Worm (Caenorhabditis elegans) whole organism, L4 larva: ENCODE measurements around the gene dnc-1.
A peak's percentile ranks its signal among the peaks of the same experiment; 100 is the strongest.

Experiments used
- F10B5.3 ChIP-seq: sonication (generic microtip); optimal IDR thresholded peaks from 2 replicates; lab custom pipeline; 2016; ENCODE audit warnings: mild to moderate bottlenecking, missing genetic modification characterization, missing compliant biosample characterization
- F26F4.8 ChIP-seq: fragments of 200-800 bp; sonication (Bioruptor generic); conservative IDR thresholded peaks from 2 replicates; pipeline ENCODE4 v1.3.6; 2022; ENCODE audit warnings: missing genetic modification characterization, missing compliant biosample characterization
- F37D6.2 ChIP-seq: sonication (generic microtip); optimal IDR thresholded peaks from 2 replicates; lab custom pipeline; 2016; ENCODE audit warnings: mild to moderate bottlenecking, missing genetic modification characterization, missing compliant biosample characterization
- R02D3.7 ChIP-seq: fragments of 150-350 bp; sonication (generic microtip); optimal IDR thresholded peaks from 3 replicates; lab custom pipeline; 2014; ENCODE audit warnings: missing biosample characterization, missing genetic modification characterization
- T26A8.4 ChIP-seq: fragments of 200-800 bp; sonication (Bioruptor generic); IDR thresholded peaks from 2 replicates; pipeline ENCODE4 v1.3.6; 2022; ENCODE audit warnings: missing genetic modification characterization, missing compliant biosample characterization
- Y105C5A.15 ChIP-seq: fragments of 200-800 bp; sonication (Bioruptor generic); IDR thresholded peaks from 2 replicates; pipeline ENCODE4 v1.3.6; 2022; ENCODE audit warnings: missing genetic modification characterization, missing compliant biosample characterization
- Y5F2A.4 ChIP-seq: fragments of 200-800 bp; sonication (Bioruptor generic); optimal IDR thresholded peaks from 2 replicates; lab custom pipeline; 2018; ENCODE audit warnings: mild to moderate bottlenecking, missing genetic modification characterization, missing compliant biosample characterization
- Y75B8A.6 ChIP-seq: fragments of 200-800 bp; sonication (Bioruptor generic); IDR thresholded peaks from 2 replicates; pipeline ENCODE4 v1.3.6; 2022; ENCODE audit warnings: missing genetic modification reagents, missing genetic modification characterization, missing compliant biosample characterization
- ZK337.2 ChIP-seq: fragments of 200-800 bp; sonication (Bioruptor generic); IDR thresholded peaks from 2 replicates; pipeline ENCODE4 v1.3.6; 2022; ENCODE audit warnings: missing genetic modification reagents, missing genetic modification characterization, missing compliant biosample characterization
- aha-1 ChIP-seq: fragments of 150-350 bp; peaks from one replicate; lab custom pipeline; 2014; ENCODE audit warnings: missing biosample characterization, missing genetic modification characterization
- ama-1 ChIP-seq: fragments of 150-350 bp; optimal IDR thresholded peaks from 2 replicates; lab custom pipeline; 2014; ENCODE audit warnings: inconsistent platforms, mixed read lengths
- arid-1 ChIP-seq: fragments of 200-800 bp; sonication (Bioruptor generic); conservative IDR thresholded peaks from 2 replicates; pipeline ENCODE4 v1.3.6; 2022; ENCODE audit warnings: missing genetic modification reagents, missing genetic modification characterization, missing compliant biosample characterization
- ceh-32 ChIP-seq: sonication (generic microtip); optimal IDR thresholded peaks from 2 replicates; lab custom pipeline; 2016; ENCODE audit warnings: mild to moderate bottlenecking, missing genetic modification characterization, missing compliant biosample characterization; ENCODE audit not compliant: poor library complexity
- ces-1 ChIP-seq: fragments of 150-350 bp; sonication (generic microtip); optimal IDR thresholded peaks from 4 replicates; lab custom pipeline; 2014; ENCODE audit warnings: missing biosample characterization, missing genetic modification reagents, missing genetic modification characterization
- cey-2 ChIP-seq: sonication (generic microtip); optimal IDR thresholded peaks from 3 replicates; lab custom pipeline; 2017; ENCODE audit warnings: missing genetic modification characterization, mild to moderate bottlenecking, missing compliant biosample characterization, antibody characterized with exemption, borderline replicate concordance; ENCODE audit not compliant: insufficient read depth
- dmd-6 ChIP-seq: fragments of 200-800 bp; sonication (Bioruptor generic); IDR thresholded peaks from 2 replicates; pipeline ENCODE4 v1.3.6; 2022; ENCODE audit warnings: missing genetic modification reagents, missing genetic modification characterization, missing compliant biosample characterization
- dmd-8 ChIP-seq: fragments of 200-800 bp; sonication (Bioruptor generic); IDR thresholded peaks from 2 replicates; pipeline ENCODE4 v1.3.6; 2022; ENCODE audit warnings: missing genetic modification characterization, missing compliant biosample characterization
- dmd-9 ChIP-seq: fragments of 200-800 bp; sonication (Bioruptor generic); IDR thresholded peaks from 2 replicates; pipeline ENCODE4 v1.3.6; 2022; ENCODE audit warnings: missing genetic modification reagents, missing genetic modification characterization, missing compliant biosample characterization
- dpl-1 ChIP-seq: fragments of 150-350 bp; optimal IDR thresholded peaks from 2 replicates; lab custom pipeline; 2014; ENCODE audit warnings: missing biosample characterization, missing genetic modification reagents, missing genetic modification characterization
- egl-43 ChIP-seq: fragments of 200-800 bp; sonication (Bioruptor generic); IDR thresholded peaks from 2 replicates; pipeline ENCODE4 v1.3.6; 2022; ENCODE audit warnings: missing genetic modification reagents, missing genetic modification characterization, missing compliant biosample characterization
- fkh-10 ChIP-seq: fragments of 150-350 bp; optimal IDR thresholded peaks from 2 replicates; lab custom pipeline; 2014; ENCODE audit warnings: missing biosample characterization, missing genetic modification reagents, missing genetic modification characterization
- fos-1 ChIP-seq: fragments of 150-350 bp; optimal IDR thresholded peaks from 2 replicates; lab custom pipeline; 2014; ENCODE audit warnings: missing biosample characterization, missing genetic modification characterization
- hif-1 ChIP-seq, 2 experiments: sonication (generic microtip); optimal IDR thresholded peaks; 2 replicates each; lab custom pipeline; 2016 to 2017; ENCODE audit warnings: missing compliant biosample characterization in 2 of 2, missing genetic modification characterization in 2 of 2, missing genetic modification reagents in 2 of 2, missing genotype in 2 of 2, mild to moderate bottlenecking in 1 of 2
- hlh-11 ChIP-seq: fragments of 200-800 bp; sonication (Bioruptor generic); optimal IDR thresholded peaks from 2 replicates; lab custom pipeline; 2018; ENCODE audit warnings: mild to moderate bottlenecking, missing genetic modification characterization, missing compliant biosample characterization
- lin-13 ChIP-seq: fragments of 150-350 bp; optimal IDR thresholded peaks from 2 replicates; lab custom pipeline; 2014; ENCODE audit warnings: missing biosample characterization, missing genetic modification reagents, missing genetic modification characterization
- lin-39 ChIP-seq: fragments of 150-350 bp; optimal IDR thresholded peaks from 2 replicates; lab custom pipeline; 2014; ENCODE audit warnings: missing biosample characterization, missing genetic modification reagents, missing genetic modification characterization
- madf-5 ChIP-seq, 2 experiments: fragments of 200-800 bp; sonication (Bioruptor generic); IDR thresholded peaks; 2 replicates each; pipeline ENCODE4 v1.3.6; 2022; ENCODE audit warnings: missing compliant biosample characterization in 2 of 2, missing genetic modification characterization in 2 of 2
- madf-9 ChIP-seq: fragments of 200-800 bp; sonication (Bioruptor generic); conservative IDR thresholded peaks from 2 replicates; pipeline ENCODE4 v1.3.6; 2022; ENCODE audit warnings: missing genetic modification reagents, missing genetic modification characterization, missing compliant biosample characterization
- mdt-29 ChIP-seq: fragments of 200-800 bp; sonication (Bioruptor generic); IDR thresholded peaks from 2 replicates; pipeline ENCODE4 v1.3.6; 2022; ENCODE audit warnings: missing genetic modification reagents, missing genetic modification characterization, missing compliant biosample characterization
- mep-1 ChIP-seq: fragments of 150-350 bp; sonication (generic microtip); optimal IDR thresholded peaks from 3 replicates; lab custom pipeline; 2014; ENCODE audit warnings: missing biosample characterization, missing genetic modification characterization
- nhr-10 ChIP-seq: fragments of 150-350 bp; optimal IDR thresholded peaks from 2 replicates; lab custom pipeline; 2014; ENCODE audit warnings: missing biosample characterization, missing genetic modification characterization
- nhr-11 ChIP-seq: fragments of 150-350 bp; optimal IDR thresholded peaks from 2 replicates; lab custom pipeline; 2014; ENCODE audit warnings: missing biosample characterization, missing genetic modification characterization
- nhr-111 ChIP-seq: fragments of 200-800 bp; sonication (Bioruptor generic); optimal IDR thresholded peaks from 2 replicates; lab custom pipeline; 2018; ENCODE audit warnings: mild to moderate bottlenecking, missing genetic modification characterization, missing compliant biosample characterization
- nhr-25 ChIP-seq: sonication (generic microtip); optimal IDR thresholded peaks from 2 replicates; lab custom pipeline; 2017; ENCODE audit warnings: missing genetic modification characterization, mild to moderate bottlenecking, missing compliant biosample characterization, antibody characterized with exemption, moderate library complexity, borderline replicate concordance; ENCODE audit not compliant: insufficient read depth
- nhr-28 ChIP-seq: fragments of 150-350 bp; optimal IDR thresholded peaks from 2 replicates; lab custom pipeline; 2014; ENCODE audit warnings: missing biosample characterization, missing genetic modification characterization
- nhr-41 ChIP-seq: fragments of 200-800 bp; sonication (Bioruptor generic); IDR thresholded peaks from 2 replicates; pipeline ENCODE4 v1.3.6; 2022; ENCODE audit warnings: missing genetic modification reagents, missing genetic modification characterization, missing compliant biosample characterization
- nhr-48 ChIP-seq: sonication (generic microtip); optimal IDR thresholded peaks from 2 replicates; lab custom pipeline; 2016; ENCODE audit warnings: mild to moderate bottlenecking, missing genetic modification characterization, missing compliant biosample characterization
- pha-4 ChIP-seq, 2 experiments: fragments of 150-350 bp in 1 of 2; fragments of 200-800 bp in 1 of 2; sonication (Bioruptor generic) in 1 of 2; IDR thresholded peaks in 1 of 2; optimal IDR thresholded peaks in 1 of 2; 2 replicates each; pipeline versions ENCODE4 v1.3.6 to Lab custom; 2014 to 2022; ENCODE audit warnings: missing genetic modification characterization in 2 of 2, missing genetic modification reagents in 2 of 2, missing biosample characterization in 1 of 2, missing compliant biosample characterization in 1 of 2
- php-3 ChIP-seq: fragments of 200-800 bp; sonication (Bioruptor generic); IDR thresholded peaks from 2 replicates; pipeline ENCODE4 v1.3.6; 2022; ENCODE audit warnings: missing genetic modification reagents, missing genetic modification characterization, missing compliant biosample characterization
- pqm-1 ChIP-seq: sonication (generic microtip); optimal IDR thresholded peaks from 2 replicates; lab custom pipeline; 2017; ENCODE audit warnings: missing biosample characterization, missing genetic modification characterization
- snpc-4 ChIP-seq: fragments of 150-350 bp; optimal IDR thresholded peaks from 2 replicates; lab custom pipeline; 2014; ENCODE audit warnings: missing biosample characterization, missing genetic modification characterization
- spr-1 ChIP-seq: sonication (generic microtip); optimal IDR thresholded peaks from 2 replicates; lab custom pipeline; 2016; ENCODE audit warnings: mild to moderate bottlenecking, missing genetic modification characterization, missing compliant biosample characterization
- spr-3 ChIP-seq: fragments of 200-800 bp; sonication (Bioruptor generic); optimal IDR thresholded peaks from 2 replicates; lab custom pipeline; 2018; ENCODE audit warnings: mild to moderate bottlenecking, missing genetic modification characterization, missing compliant biosample characterization
- tag-97 ChIP-seq: fragments of 200-800 bp; sonication (Bioruptor generic); IDR thresholded peaks from 2 replicates; pipeline ENCODE4 v1.3.6; 2022; ENCODE audit warnings: missing genetic modification characterization, missing compliant biosample characterization
- unc-62 ChIP-seq, 3 experiments: fragments of 150-350 bp in 1 of 3; sonication (generic microtip); optimal IDR thresholded peaks in 2 of 3; peaks in 1 of 3; 1 replicate in 1 of 3; 2 replicates in 2 of 3; lab custom pipeline; 2014 to 2017; ENCODE audit warnings: missing biosample characterization in 3 of 3, missing genetic modification characterization in 3 of 3, missing genetic modification reagents in 3 of 3, missing genotype in 1 of 3
- zfp-3 ChIP-seq: fragments of 200-800 bp; sonication (Bioruptor generic); conservative IDR thresholded peaks from 2 replicates; pipeline ENCODE4 v1.3.6; 2022; ENCODE audit warnings: missing genetic modification reagents, missing genetic modification characterization, missing compliant biosample characterization
- zip-11 ChIP-seq: fragments of 200-800 bp; sonication (Bioruptor generic); IDR thresholded peaks from 2 replicates; pipeline ENCODE4 v1.3.6; 2022; ENCODE audit warnings: missing genetic modification characterization, missing compliant biosample characterization
- zip-2 ChIP-seq: fragments of 150-350 bp; optimal IDR thresholded peaks from 2 replicates; lab custom pipeline; 2014; ENCODE audit warnings: missing biosample characterization, missing genetic modification characterization
- ztf-7 ChIP-seq: fragments of 150-350 bp; optimal IDR thresholded peaks from 2 replicates; lab custom pipeline; 2014; ENCODE audit warnings: missing biosample characterization, missing genetic modification characterization

The dnc-1 gene

ce11 chrIV:10935853-10936491, 3.0 kb upstream of the dnc-1 start, which contains the start of gene lgg-2 (continued):
- TF ChIP-seq ceh-32 (peak; percentile 4), cey-2 (tag; lab: Kevin White, UChicago) (peak; percentile 63), dmd-8 (GFP tag; lab: Robert Waterston, UW) (no peak), nhr-25 (tag; lab: Kevin White, UChicago) (peak; percentile 86), zip-11 (GFP tag; lab: Robert Waterston, UW) (no peak), arid-1 (GFP tag; lab: Robert Waterston, UW) (peak; percentile 69; the same call in 1 of the 2 replicates), ces-1 (no peak), nhr-41 (GFP tag; lab: Robert Waterston, UW) (peak; percentile 84), Y75B8A.6 (GFP tag; lab: Robert Waterston, UW) (no peak), Y105C5A.15 (peak; percentile 58; the same call in 1 of the 2 replicates), F26F4.8 (no peak), dmd-9 (GFP tag; lab: Robert Waterston, UW) (no peak), ZK337.2 (no peak), zfp-3 (GFP tag; lab: Robert Waterston, UW) (peak; percentile 89), spr-3 (GFP tag; lab: Kevin White, UChicago) (no peak), nhr-10 (tag; lab: Kevin White, UChicago) (peak; percentile 80), Y5F2A.4 (GFP tag; lab: Kevin White, UChicago) (peak; percentile 12), dmd-6 (peak; percentile 97), lin-13 (GFP tag; lab: Kevin White, UChicago) (peak; percentile 89), ama-1 (lab: Kevin White, UChicago) (peak; percentile 19), aha-1 (tag; lab: Kevin White, UChicago) (peak; percentile 100), egl-43 (GFP tag; lab: Robert Waterston, UW) (peak; percentile 65; the same call in 1 of the 2 replicates), R02D3.7 (tag; lab: Kevin White, UChicago) (no peak), hif-1 (tag; optimal IDR thresholded peaks at IDR 0.05; lab: Kevin White, UChicago) (peak; percentile 24 to 77), dpl-1 (GFP tag; lab: Kevin White, UChicago) (peak; percentile 66), nhr-28 (tag; lab: Kevin White, UChicago) (peak; percentile 96), F10B5.3 (tag; lab: Kevin White, UChicago) (peak; percentile 6), unc-62 (GFP tag; optimal IDR thresholded peaks at IDR 0.05 in 1 of 2; lab: Kevin White, UChicago) (peak in 1 of 2 experiments; percentile 99), unc-62 (tag; optimal IDR thresholded peaks at IDR 0.05; lab: Kevin White, UChicago) (peak; percentile 67), mep-1 (tag; lab: Kevin White, UChicago) (peak; percentile 97), mdt-29 (GFP tag; lab: Robert Waterston, UW) (peak; percentile 93), spr-1 (tag; lab: Kevin White, UChicago) (peak; percentile 82), fkh-10 (GFP tag; lab: Kevin White, UChicago) (peak; percentile 47), pqm-1 (tag; lab: Kevin White, UChicago) (peak; percentile 74), pha-4 (GFP tag; IDR thresholded peaks at IDR 0.05; lab: Robert Waterston, UW) (peak; percentile 78), pha-4 (tag; optimal IDR thresholded peaks at IDR 0.05; lab: Kevin White, UChicago) (peak; percentile 98), lin-39 (tag; lab: Kevin White, UChicago) (peak; percentile 1), nhr-48 (tag; lab: Kevin White, UChicago) (peak; percentile 98), hlh-11 (peak; percentile 100), madf-5 (GFP tag; IDR thresholded peaks at IDR 0.05; lab: Robert Waterston, UW) (no peak), madf-9 (GFP tag; lab: Robert Waterston, UW) (peak; percentile 25; the same call in 1 of the 2 replicates), F37D6.2 (tag; lab: Kevin White, UChicago) (peak; percentile 80), nhr-111 (GFP tag; lab: Kevin White, UChicago) (no peak), fos-1 (tag; lab: Kevin White, UChicago) (no peak), zip-2 (tag; lab: Kevin White, UChicago) (no peak), ztf-7 (tag; lab: Kevin White, UChicago) (peak; percentile 85), php-3 (0 out of 2 replicates have a peak, but pooled peaks have one; percentile 55), nhr-11 (peak; percentile 97), tag-97 (GFP tag; lab: Robert Waterston, UW) (no peak), T26A8.4 (peak; percentile 87), snpc-4 (no peak)
